Fruit fly (Drosophila melanogaster): Measurements from ENCODE around the gene CG16824.

DNA sequence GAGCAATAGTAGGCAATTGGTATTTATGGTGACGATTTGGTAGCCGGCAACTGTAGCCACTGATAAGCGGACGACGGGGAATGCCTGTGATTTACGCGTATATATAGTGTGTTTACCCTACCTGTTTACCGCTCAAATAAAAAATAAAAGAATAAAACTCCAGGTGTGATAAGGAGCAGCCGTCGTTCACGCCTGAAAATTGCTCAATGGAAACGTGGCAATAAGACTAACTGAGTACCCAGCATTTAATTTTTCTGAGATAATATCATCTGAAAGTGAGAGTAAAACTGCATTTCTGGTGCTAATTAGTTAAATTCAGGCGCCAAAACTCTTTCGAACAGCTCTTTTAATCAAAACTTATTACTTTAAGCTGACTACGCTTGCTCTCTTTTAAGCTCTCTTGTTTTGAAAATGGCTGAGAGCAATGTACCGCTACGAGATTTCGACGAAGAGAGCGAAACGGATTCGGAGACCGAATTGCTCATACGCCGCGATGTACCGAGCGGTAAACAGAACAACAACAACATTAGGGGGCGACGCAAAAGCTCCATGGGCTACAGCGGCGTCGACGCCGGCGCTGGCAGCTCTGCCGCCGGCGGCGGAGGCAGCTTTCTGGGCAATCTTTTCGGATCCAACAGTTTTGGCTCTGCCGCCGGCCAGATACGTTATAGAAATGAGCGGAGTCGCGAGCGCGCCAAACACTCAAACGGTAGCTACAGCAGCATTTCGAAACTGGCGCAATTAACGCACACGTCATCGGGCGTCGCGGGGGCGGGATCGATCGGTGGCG is 2.3 kb upstream of the CG16824 start:
- TF ChIP-seq CG4496 (GFP tag; IDR thresholded peaks at IDR 0.05) (peak; percentile 55; the same call in 2 of the 3 replicates), CG34367 (tag; optimal IDR thresholded peaks at IDR 0.05) (peak; percentile 8), Snoo (tag; optimal IDR thresholded peaks at IDR 0.05) (peak; percentile 48), CG8159 (tag; optimal IDR thresholded peaks at IDR 0.05) (no peak), Pif1A (GFP tag; optimal IDR thresholded peaks at IDR 0.05) (peak; percentile 32), CG14655 (GFP tag; optimal IDR thresholded peaks at IDR 0.05) (peak; percentile 33), EcR (GFP tag; optimal IDR thresholded peaks at IDR 0.05) (peak; percentile 37), CG17806 (tag; optimal IDR thresholded peaks at IDR 0.05) (no peak), fd96Ca (GFP tag; IDR thresholded peaks at IDR 0.05) (no peak), Pif1B (GFP tag; optimal IDR thresholded peaks at IDR 0.05) (no peak)
